Worm (Caenorhabditis elegans): ENCODE measurements around the gene cdh-1.

cdh-1 gene

ce11 chrIII:2910606-2911005 is at the start of gene cdh-1:
TSS of gene cdh-1 (plus strand) at chrIII:2910906.
- TF ChIP-seq nhr-12 (tag; optimal IDR thresholded peaks at IDR 0.05) (no peak), nhr-76 (tag; optimal IDR thresholded peaks at IDR 0.05) (no peak)

- no peak for TF ChIP-seq fos-1 (tag; optimal IDR thresholded peaks at IDR 0.05)
- TF ChIP-seq ceh-82 (tag; optimal IDR thresholded peaks at IDR 0.05): no peak
- TF ChIP-seq hmg-11 (tag; optimal IDR thresholded peaks at IDR 0.05): no peak
- no peak for TF ChIP-seq ceh-9 (tag; optimal IDR thresholded peaks at IDR 0.05)
- peak; percentile 93 for TF ChIP-seq nfya-1 (tag; optimal IDR thresholded peaks at IDR 0.05; ENCODE audit: insufficient read depth)
- TF ChIP-seq fkh-2 (tag; optimal IDR thresholded peaks at IDR 0.05): no peak
- no peak for TF ChIP-seq aly-2 (tag; optimal IDR thresholded peaks at IDR 0.05)
Measured at ce11 chrIII:2864669-2865068, 46.0 kb upstream of the cdh-1 start.

- TF ChIP-seq unc-62 (GFP tag; optimal IDR thresholded peaks at IDR 0.05) (no peak), ama-1 (optimal IDR thresholded peaks at IDR 0.05) (no peak), ZK546.5 (tag; optimal IDR thresholded peaks at IDR 0.05) (no peak), fos-1 (tag; optimal IDR thresholded peaks at IDR 0.05) (no peak), nhr-23 (tag; optimal IDR thresholded peaks at IDR 0.05) (no peak)
Measured at ce11 chrIII:2866597-2866996, 44.1 kb upstream of the cdh-1 start.

ce11 chrIII:2868416-2868815 is 42.3 kb upstream of the cdh-1 start:
- TF ChIP-seq elt-1 (tag; optimal IDR thresholded peaks at IDR 0.05) (no peak), nfya-1 (tag; optimal IDR thresholded peaks at IDR 0.05; ENCODE audit: insufficient read depth) (peak; percentile 56)

- peak; percentile 21 for TF ChIP-seq nhr-23 (tag; optimal IDR thresholded peaks at IDR 0.05)
- TF ChIP-seq ceh-9 (tag; optimal IDR thresholded peaks at IDR 0.05): no peak
- TF ChIP-seq elt-3 (tag; optimal IDR thresholded peaks at IDR 0.05): peak in 1 of 3 experiments; percentile 16
Measured at ce11 chrIII:2869033-2869432, 41.7 kb upstream of the cdh-1 start.

ce11 chrIII:2869512-2869911 is 41.2 kb upstream of the cdh-1 start:
- TF ChIP-seq fkh-10 (GFP tag; optimal IDR thresholded peaks at IDR 0.05): no peak
- no peak for TF ChIP-seq nhr-237 (tag; optimal IDR thresholded peaks at IDR 0.05)
- TF ChIP-seq nhr-12 (tag; optimal IDR thresholded peaks at IDR 0.05): no peak
- TF ChIP-seq pqm-1 (tag; optimal IDR thresholded peaks at IDR 0.05): peak; percentile 49
- TF ChIP-seq eor-1 (tag; optimal IDR thresholded peaks at IDR 0.05): no peak
- no peak for TF ChIP-seq nhr-11 (tag; optimal IDR thresholded peaks at IDR 0.05)
- TF ChIP-seq ceh-82 (tag; optimal IDR thresholded peaks at IDR 0.05): no peak
- no peak for TF ChIP-seq nhr-77 (tag; optimal IDR thresholded peaks at IDR 0.05)
- TF ChIP-seq elt-1 (tag; optimal IDR thresholded peaks at IDR 0.05): no peak
- no peak for TF ChIP-seq mml-1 (tag; optimal IDR thresholded peaks at IDR 0.05)
- peak; percentile 69 for TF ChIP-seq elt-2 (tag; optimal IDR thresholded peaks at IDR 0.05)
- no peak for TF ChIP-seq aly-2 (tag; optimal IDR thresholded peaks at IDR 0.05)
- peak; percentile 67 for TF ChIP-seq pha-4 (tag; optimal IDR thresholded peaks at IDR 0.05)
- TF ChIP-seq skn-1 (tag; optimal IDR thresholded peaks at IDR 0.05): peak; percentile 27
- TF ChIP-seq mdl-1 (tag; optimal IDR thresholded peaks at IDR 0.05): no peak
- TF ChIP-seq ceh-28 (tag; optimal IDR thresholded peaks at IDR 0.05): no peak
- TF ChIP-seq sea-2 (GFP tag; optimal IDR thresholded peaks at IDR 0.05): no peak
- no peak for TF ChIP-seq lin-15B (tag; optimal IDR thresholded peaks at IDR 0.05)
- no peak for TF ChIP-seq nhr-23 (tag; optimal IDR thresholded peaks at IDR 0.05)
- no peak for TF ChIP-seq zag-1 (tag; optimal IDR thresholded peaks at IDR 0.05)
- no peak for TF ChIP-seq egl-27 (tag; optimal IDR thresholded peaks at IDR 0.05)
- TF ChIP-seq lsy-12 (tag; optimal IDR thresholded peaks at IDR 0.05): no peak
- no peak for TF ChIP-seq nhr-76 (tag; optimal IDR thresholded peaks at IDR 0.05)

ce11 chrIII:2870228-2870627 is 40.5 kb upstream of the cdh-1 start:
- peak; percentile 37 for TF ChIP-seq pha-4 (tag; optimal IDR thresholded peaks at IDR 0.05)
- TF ChIP-seq nhr-11 (tag; optimal IDR thresholded peaks at IDR 0.05): no peak
- peak; percentile 86 for TF ChIP-seq pqm-1 (tag; optimal IDR thresholded peaks at IDR 0.05)
- TF ChIP-seq skn-1 (tag; optimal IDR thresholded peaks at IDR 0.05): no peak
- TF ChIP-seq elt-2 (tag; optimal IDR thresholded peaks at IDR 0.05): peak; percentile 94
- TF ChIP-seq jun-1 (tag; optimal IDR thresholded peaks at IDR 0.05): peak; percentile 11
